Worm (Caenorhabditis elegans) whole organism, midembryonic: ENCODE data around the gene ZK1236.9.

Source experiments
- flt-1 ChIP-seq: fragments of 200-800 bp; sonication (Bioruptor generic); IDR thresholded peaks from 2 replicates; pipeline ENCODE4 v1.3.6; 2022; ENCODE audit warnings: missing genetic modification characterization, missing compliant biosample characterization
- ref-1 ChIP-seq: fragments of 200-800 bp; sonication (Bioruptor generic); conservative IDR thresholded peaks from 2 replicates; pipeline ENCODE4 v1.3.6; 2022; ENCODE audit warnings: missing genetic modification reagents, missing genetic modification characterization, missing compliant biosample characterization
- ztf-29 ChIP-seq: fragments of 200-800 bp; sonication (Bioruptor generic); IDR thresholded peaks from 2 replicates; pipeline ENCODE4 v1.3.6; 2022; ENCODE audit warnings: missing genetic modification reagents, missing genetic modification characterization, missing compliant biosample characterization

- TF ChIP-seq flt-1 (no peak), ref-1 (GFP tag; lab: Robert Waterston, UW) (no peak), ztf-29 (GFP tag; lab: Robert Waterston, UW) (no peak)
Measured at ce11 chrIII:8413501-8413900, 21.5 kb downstream of the ZK1236.9 start.
